Worm (Caenorhabditis elegans) whole organism, L3 larva: Measurements from ENCODE around the gene rps-8.

Source experiments
- ceh-82 ChIP-seq: fragments of 150-350 bp; optimal IDR thresholded peaks from 2 replicates; lab custom pipeline; 2014; ENCODE audit warnings: missing biosample characterization, missing genetic modification characterization
- daf-12 ChIP-seq: fragments of 150-350 bp; optimal IDR thresholded peaks from 2 replicates; lab custom pipeline; 2014; ENCODE audit warnings: missing biosample characterization, missing genetic modification reagents, missing genetic modification characterization
- egl-27 ChIP-seq: sonication (generic microtip); optimal IDR thresholded peaks from 4 replicates; lab custom pipeline; 2017; ENCODE audit warnings: missing biosample characterization, missing genetic modification reagents, missing genetic modification characterization
- fos-1 ChIP-seq: fragments of 150-350 bp; optimal IDR thresholded peaks from 2 replicates; lab custom pipeline; 2014; ENCODE audit warnings: missing biosample characterization, missing genetic modification characterization
- lin-39 ChIP-seq: fragments of 150-350 bp; optimal IDR thresholded peaks from 2 replicates; lab custom pipeline; 2018; ENCODE audit warnings: missing biosample characterization, missing genetic modification reagents, missing genetic modification characterization
- mdl-1 ChIP-seq: fragments of 150-350 bp; optimal IDR thresholded peaks from 2 replicates; lab custom pipeline; 2014; ENCODE audit warnings: missing biosample characterization, missing genetic modification characterization
- nhr-11 ChIP-seq: fragments of 150-350 bp; optimal IDR thresholded peaks from 2 replicates; lab custom pipeline; 2014; ENCODE audit warnings: missing biosample characterization, missing genetic modification characterization
- nhr-12 ChIP-seq: fragments of 150-350 bp; optimal IDR thresholded peaks from 2 replicates; lab custom pipeline; 2014; ENCODE audit warnings: missing biosample characterization, missing genetic modification characterization
- nhr-237 ChIP-seq: fragments of 150-350 bp; optimal IDR thresholded peaks from 2 replicates; lab custom pipeline; 2014; ENCODE audit warnings: missing biosample characterization, missing genetic modification characterization
- nhr-28 ChIP-seq: fragments of 150-350 bp; optimal IDR thresholded peaks from 2 replicates; lab custom pipeline; 2014; ENCODE audit warnings: missing biosample characterization, missing genetic modification characterization
- pqm-1 ChIP-seq: fragments of 150-350 bp; optimal IDR thresholded peaks from 2 replicates; lab custom pipeline; 2017; ENCODE audit warnings: missing biosample characterization, missing genetic modification characterization, inconsistent platforms
- unc-39 ChIP-seq: sonication (generic microtip); optimal IDR thresholded peaks from 4 replicates; lab custom pipeline; 2017; ENCODE audit warnings: missing biosample characterization, missing genetic modification characterization
- ztf-11 ChIP-seq: fragments of 150-350 bp; optimal IDR thresholded peaks from 2 replicates; lab custom pipeline; 2014; ENCODE audit warnings: missing biosample characterization, missing genetic modification characterization
- ztf-4 ChIP-seq: fragments of 150-350 bp; optimal IDR thresholded peaks from 2 replicates; lab custom pipeline; 2014; ENCODE audit warnings: missing biosample characterization, missing genetic modification characterization

DNA sequence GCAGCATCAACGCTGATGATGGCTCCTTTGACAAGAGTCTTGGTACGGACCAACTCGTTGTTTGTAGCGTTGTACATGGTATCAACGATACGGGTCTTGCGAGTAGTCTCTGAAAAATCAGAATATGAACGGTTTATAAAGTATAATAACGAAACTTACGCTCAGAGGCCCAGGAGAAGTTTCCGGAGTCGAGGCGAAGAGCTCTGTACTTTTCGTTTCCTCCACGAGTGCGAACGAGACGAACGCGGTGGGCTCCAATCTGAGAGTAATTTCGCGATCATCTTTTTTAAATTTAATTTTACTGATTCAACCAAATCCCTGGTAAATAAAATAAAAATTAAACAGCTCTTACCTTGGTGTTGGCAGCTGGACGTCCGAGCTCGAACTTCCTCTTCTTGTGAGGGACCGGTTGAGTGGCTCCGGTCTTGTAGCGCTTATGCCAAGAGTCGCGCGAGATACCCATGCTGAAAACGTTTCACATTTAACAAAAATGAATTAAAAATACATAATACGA, at the start of gene rps-8:
- TF ChIP-seq egl-27: no peak
- no peak for TF ChIP-seq nhr-11
- TF ChIP-seq ztf-11: no peak
- TF ChIP-seq mdl-1 (tag; lab: Kevin White, UChicago): no peak
- TF ChIP-seq nhr-12 (tag; lab: Kevin White, UChicago): no peak
- TF ChIP-seq nhr-28 (tag; lab: Kevin White, UChicago): no peak
- TF ChIP-seq nhr-237: no peak
- TF ChIP-seq ztf-4: no peak
- no peak for TF ChIP-seq daf-12 (tag; lab: Kevin White, UChicago)
- no peak for TF ChIP-seq pqm-1 (tag; lab: Kevin White, UChicago)
- no peak for TF ChIP-seq lin-39 (tag; lab: Kevin White, UChicago)
- TF ChIP-seq unc-39 (tag; lab: Kevin White, UChicago): no peak
- TF ChIP-seq ceh-82 (tag; lab: Kevin White, UChicago): no peak
- TF ChIP-seq fos-1 (tag; lab: Kevin White, UChicago): no peak
